Worm (Caenorhabditis elegans) whole organism, mixed stage, embryonic: ENCODE data around the gene R05F9.9.

Source experiments
- M03D4.4 ChIP-seq: sonication (generic microtip); optimal IDR thresholded peaks from 2 replicates; lab custom pipeline; 2017; ENCODE audit warnings: mild to moderate bottlenecking, missing genetic modification characterization, missing compliant biosample characterization
- bed-3 ChIP-seq: fragments of 200-800 bp; sonication (Bioruptor generic); optimal IDR thresholded peaks from 3 replicates; lab custom pipeline; 2018; ENCODE audit warnings: mild to moderate bottlenecking, missing genetic modification characterization, moderate library complexity, missing compliant biosample characterization
- blmp-1 ChIP-seq: fragments of 150-350 bp; optimal IDR thresholded peaks from 2 replicates; lab custom pipeline; 2014; ENCODE audit warnings: missing biosample characterization, missing genetic modification characterization
- ceh-39 ChIP-seq: fragments of 150-350 bp; optimal IDR thresholded peaks from 2 replicates; lab custom pipeline; 2014; ENCODE audit warnings: missing biosample characterization, missing genetic modification characterization
- ceh-43 ChIP-seq: fragments of 200-800 bp; sonication (Bioruptor generic); optimal IDR thresholded peaks from 2 replicates; lab custom pipeline; 2018; ENCODE audit warnings: mild to moderate bottlenecking, missing genetic modification characterization, moderate library complexity, missing compliant biosample characterization
- ceh-83 ChIP-seq: fragments of 200-800 bp; sonication (Bioruptor generic); optimal IDR thresholded peaks from 2 replicates; lab custom pipeline; 2018; ENCODE audit warnings: mild to moderate bottlenecking, missing genetic modification characterization, missing compliant biosample characterization
- ces-1 ChIP-seq: fragments of 150-350 bp; optimal IDR thresholded peaks from 2 replicates; lab custom pipeline; 2014; ENCODE audit warnings: missing biosample characterization, missing genetic modification reagents, missing genetic modification characterization
- cnd-1 ChIP-seq: fragments of 200-800 bp; sonication (Bioruptor generic); optimal IDR thresholded peaks from 2 replicates; lab custom pipeline; 2018; ENCODE audit warnings: mild to moderate bottlenecking, missing genetic modification characterization, missing compliant biosample characterization
- drap-1 ChIP-seq: fragments of 200-800 bp; sonication (Bioruptor generic); optimal IDR thresholded peaks from 3 replicates; lab custom pipeline; 2018; ENCODE audit warnings: mild to moderate bottlenecking, missing genetic modification characterization, missing compliant biosample characterization
- elt-3 ChIP-seq: fragments of 150-350 bp; optimal IDR thresholded peaks from 2 replicates; lab custom pipeline; 2014; ENCODE audit warnings: missing biosample characterization, missing genetic modification characterization
- ham-2 ChIP-seq: fragments of 200-800 bp; sonication (Bioruptor generic); optimal IDR thresholded peaks from 2 replicates; lab custom pipeline; 2018; ENCODE audit warnings: mild to moderate bottlenecking, missing genetic modification characterization, missing compliant biosample characterization
- hlh-1 ChIP-seq: fragments of 150-350 bp; optimal IDR thresholded peaks from 2 replicates; lab custom pipeline; 2014; ENCODE audit warnings: missing biosample characterization, missing genetic modification reagents, missing genetic modification characterization
- lin-13 ChIP-seq: fragments of 150-350 bp; optimal IDR thresholded peaks from 2 replicates; lab custom pipeline; 2014; ENCODE audit warnings: missing biosample characterization, missing genetic modification characterization
- lin-32 ChIP-seq: fragments of 200-800 bp; sonication (Bioruptor generic); optimal IDR thresholded peaks from 2 replicates; lab custom pipeline; 2018; ENCODE audit warnings: mild to moderate bottlenecking, missing genetic modification characterization, missing compliant biosample characterization
- lsy-2 ChIP-seq: fragments of 150-350 bp; optimal IDR thresholded peaks from 2 replicates; lab custom pipeline; 2014; ENCODE audit warnings: missing biosample characterization, missing genetic modification characterization
- mab-5 ChIP-seq: fragments of 150-350 bp; optimal IDR thresholded peaks from 2 replicates; lab custom pipeline; 2014; ENCODE audit warnings: missing biosample characterization, missing genetic modification characterization
- mep-1 ChIP-seq: fragments of 150-350 bp; optimal IDR thresholded peaks from 2 replicates; lab custom pipeline; 2017; ENCODE audit warnings: missing biosample characterization, missing genetic modification reagents, missing genetic modification characterization, inconsistent platforms
- mls-2 ChIP-seq: sonication (generic microtip); optimal IDR thresholded peaks from 2 replicates; lab custom pipeline; 2016; ENCODE audit warnings: mild to moderate bottlenecking, missing genetic modification characterization, moderate library complexity, missing compliant biosample characterization
- nhr-12 ChIP-seq: fragments of 150-350 bp; optimal IDR thresholded peaks from 2 replicates; lab custom pipeline; 2014; ENCODE audit warnings: missing biosample characterization, missing genetic modification characterization
- nhr-2 ChIP-seq: fragments of 150-350 bp; optimal IDR thresholded peaks from 2 replicates; lab custom pipeline; 2014; ENCODE audit warnings: missing biosample characterization, missing genetic modification characterization
- nhr-237 ChIP-seq: fragments of 150-350 bp; optimal IDR thresholded peaks from 2 replicates; lab custom pipeline; 2014; ENCODE audit warnings: missing biosample characterization, missing genetic modification characterization
- nhr-28 ChIP-seq: fragments of 150-350 bp; optimal IDR thresholded peaks from 2 replicates; lab custom pipeline; 2014; ENCODE audit warnings: missing biosample characterization, missing genetic modification characterization
- sem-2 ChIP-seq: fragments of 200-800 bp; sonication (Bioruptor generic); optimal IDR thresholded peaks from 2 replicates; lab custom pipeline; 2018; ENCODE audit warnings: mild to moderate bottlenecking, missing genetic modification characterization, missing compliant biosample characterization
- snpc-4 ChIP-seq: fragments of 150-350 bp; optimal IDR thresholded peaks from 2 replicates; lab custom pipeline; 2014; ENCODE audit warnings: missing biosample characterization, missing genetic modification characterization
- sptf-1 ChIP-seq: sonication (generic microtip); optimal IDR thresholded peaks from 2 replicates; lab custom pipeline; 2017; ENCODE audit warnings: mild to moderate bottlenecking, missing genetic modification characterization, moderate library complexity, missing compliant biosample characterization
- tbx-8 ChIP-seq: fragments of 200-800 bp; sonication (Bioruptor generic); optimal IDR thresholded peaks from 2 replicates; lab custom pipeline; 2018; ENCODE audit warnings: mild to moderate bottlenecking, missing genetic modification characterization, moderate library complexity, missing compliant biosample characterization
- unc-120 ChIP-seq: sonication (generic microtip); optimal IDR thresholded peaks from 2 replicates; lab custom pipeline; 2017; ENCODE audit warnings: missing genetic modification characterization, missing compliant biosample characterization; ENCODE audit not compliant: poor library complexity, severe bottlenecking
- unc-39 ChIP-seq: fragments of 150-350 bp; optimal IDR thresholded peaks from 2 replicates; lab custom pipeline; 2014; ENCODE audit warnings: missing biosample characterization, missing genetic modification characterization
- unc-62 ChIP-seq: fragments of 150-350 bp; optimal IDR thresholded peaks from 2 replicates; lab custom pipeline; 2014; ENCODE audit warnings: missing biosample characterization, missing genetic modification reagents, missing genetic modification characterization
- zip-8 ChIP-seq: fragments of 150-350 bp; optimal IDR thresholded peaks from 2 replicates; lab custom pipeline; 2014; ENCODE audit warnings: missing biosample characterization, missing genetic modification characterization
- ztf-11 ChIP-seq: fragments of 150-350 bp; optimal IDR thresholded peaks from 2 replicates; lab custom pipeline; 2014; ENCODE audit warnings: missing biosample characterization, missing genetic modification characterization

The R05F9.9 gene

DNA sequence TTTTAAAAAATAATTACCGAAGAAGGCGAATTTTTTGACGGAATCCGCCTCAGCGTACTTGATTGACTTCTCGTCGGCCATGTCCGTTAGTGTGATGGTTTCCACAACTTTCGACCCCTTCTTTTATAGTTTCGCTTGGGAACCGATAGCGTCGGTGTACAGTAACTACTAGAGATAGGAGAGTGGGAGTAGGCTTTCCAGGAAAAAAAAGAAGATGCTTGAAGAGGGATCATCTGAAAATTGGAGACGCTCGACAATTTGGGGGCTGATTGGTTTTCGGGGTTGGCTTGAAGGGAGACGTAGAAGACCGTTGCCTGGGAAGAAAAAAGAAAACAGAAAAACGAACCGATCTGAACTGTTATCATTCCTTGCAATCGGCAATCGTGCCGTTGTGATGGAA lies 31.2 kb downstream of the R05F9.9 start, which contains the start of gene col-20:
TSS of gene col-20 (minus strand) at position 101 of the 400 bp plus-strand sequence.
- no peak for TF ChIP-seq M03D4.4 (tag; lab: Kevin White, UChicago)
- TF ChIP-seq nhr-2, result no peak
- no peak for TF ChIP-seq nhr-28 (tag; lab: Kevin White, UChicago)

DNA sequence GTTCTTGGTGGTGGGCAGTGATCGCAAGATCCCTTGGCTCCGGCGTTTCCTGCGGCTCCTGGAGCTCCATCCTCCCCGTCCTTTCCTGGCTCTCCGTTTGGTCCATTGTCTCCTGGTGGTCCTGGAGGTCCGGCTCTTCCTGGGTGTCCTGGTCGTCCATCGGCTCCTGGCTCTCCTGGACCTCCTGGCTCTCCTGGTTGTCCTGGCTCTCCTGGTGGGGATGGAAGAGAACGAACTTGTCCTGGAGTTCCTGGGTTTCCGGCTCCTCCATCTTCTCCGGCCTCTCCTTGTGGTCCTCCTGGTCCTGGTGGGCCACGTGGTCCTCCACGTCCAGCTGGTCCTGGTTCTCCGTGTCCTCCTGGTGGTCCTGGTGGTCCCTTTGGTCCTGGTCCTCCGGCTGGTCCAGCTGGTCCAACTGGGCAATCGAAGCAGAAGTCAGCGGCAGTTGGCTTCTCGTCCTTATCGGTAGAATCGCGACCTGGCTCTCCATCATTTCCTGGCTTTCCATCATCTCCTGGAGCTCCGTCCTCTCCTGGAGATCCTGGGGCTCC lies 32.0 kb downstream of the R05F9.9 start:
- TF ChIP-seq nhr-12 (tag; lab: Kevin White, UChicago) (no peak), zip-8 (tag; lab: Kevin White, UChicago) (no peak), sem-2 (GFP tag; lab: Kevin White, UChicago) (no peak), unc-39 (tag; lab: Kevin White, UChicago) (no peak), M03D4.4 (tag; lab: Kevin White, UChicago) (no peak), nhr-237 (tag; lab: Kevin White, UChicago) (no peak), blmp-1 (tag; lab: Kevin White, UChicago) (no peak), ham-2 (GFP tag; lab: Kevin White, UChicago) (no peak), bed-3 (no peak), ceh-83 (GFP tag; lab: Kevin White, UChicago) (no peak), nhr-2 (no peak), drap-1 (no peak), ztf-11 (tag; lab: Kevin White, UChicago) (no peak), mab-5 (tag; lab: Kevin White, UChicago) (no peak)

DNA sequence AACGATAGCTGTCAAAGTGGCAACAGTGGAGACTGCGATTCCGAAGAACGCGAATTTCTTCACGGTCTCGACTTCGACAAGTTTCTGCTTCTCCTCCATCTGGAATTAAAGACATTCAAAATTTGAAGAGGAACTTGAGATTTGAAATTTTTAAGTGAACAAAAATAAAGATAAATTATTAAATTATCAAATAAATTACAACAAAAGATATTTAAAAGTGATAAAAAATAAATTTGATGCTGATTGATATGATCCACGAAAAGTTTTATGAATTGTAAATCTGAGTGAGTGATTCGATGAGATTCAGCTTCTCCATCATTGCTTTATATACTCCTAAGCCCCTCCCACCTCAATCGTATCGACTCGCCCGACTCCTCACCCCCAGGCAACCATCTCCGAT lies 34.4 kb downstream of the R05F9.9 start, which contains the start of gene col-17:
TSS of gene col-17 (minus strand) at position 101 of the 400 bp plus-strand sequence.
- no peak for TF ChIP-seq nhr-2
- TF ChIP-seq elt-3 (tag; lab: Kevin White, UChicago), result no peak
- no peak for TF ChIP-seq hlh-1 (tag; lab: Kevin White, UChicago)
- TF ChIP-seq blmp-1 (tag; lab: Kevin White, UChicago), result no peak
- TF ChIP-seq mep-1, result no peak
- TF ChIP-seq ceh-39 (tag; lab: Kevin White, UChicago), result no peak
- no peak for TF ChIP-seq ztf-11 (tag; lab: Kevin White, UChicago)
- no peak for TF ChIP-seq lin-13
- TF ChIP-seq nhr-12 (tag; lab: Kevin White, UChicago), result no peak
- TF ChIP-seq lin-32, result no peak
- TF ChIP-seq ham-2 (GFP tag; lab: Kevin White, UChicago), result no peak
- no peak for TF ChIP-seq nhr-237 (tag; lab: Kevin White, UChicago)
- TF ChIP-seq nhr-28 (tag; lab: Kevin White, UChicago), result no peak
- TF ChIP-seq mab-5 (tag; lab: Kevin White, UChicago), result no peak
- TF ChIP-seq, all 35 proteins: peak for 0

DNA sequence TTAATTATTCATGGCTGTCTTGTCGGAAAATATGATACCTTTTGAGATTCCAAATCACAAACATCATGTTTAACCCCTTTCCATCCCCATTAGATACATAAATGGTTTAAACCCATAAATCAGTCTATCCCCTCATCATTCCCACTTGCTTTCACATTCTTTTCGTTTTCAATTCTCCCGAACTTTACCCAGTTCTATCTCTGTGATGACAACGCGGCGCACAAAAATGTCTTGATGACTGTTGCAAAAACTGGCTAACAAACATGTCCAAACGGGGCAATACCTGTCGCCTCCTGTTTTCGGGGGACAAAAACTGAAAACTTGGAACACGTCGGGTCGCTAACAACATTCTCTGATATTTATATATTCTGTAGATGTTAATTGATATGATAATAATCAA lies 35.9 kb downstream of the R05F9.9 start:
- TF ChIP-seq sptf-1 (no peak), ham-2 (GFP tag; lab: Kevin White, UChicago) (no peak), ceh-43 (no peak), mep-1 (no peak), blmp-1 (tag; lab: Kevin White, UChicago) (no peak), mls-2 (no peak), unc-120 (tag; lab: Kevin White, UChicago) (no peak), tbx-8 (GFP tag; lab: Kevin White, UChicago) (no peak), nhr-28 (tag; lab: Kevin White, UChicago) (no peak), ceh-39 (tag; lab: Kevin White, UChicago) (no peak)

DNA sequence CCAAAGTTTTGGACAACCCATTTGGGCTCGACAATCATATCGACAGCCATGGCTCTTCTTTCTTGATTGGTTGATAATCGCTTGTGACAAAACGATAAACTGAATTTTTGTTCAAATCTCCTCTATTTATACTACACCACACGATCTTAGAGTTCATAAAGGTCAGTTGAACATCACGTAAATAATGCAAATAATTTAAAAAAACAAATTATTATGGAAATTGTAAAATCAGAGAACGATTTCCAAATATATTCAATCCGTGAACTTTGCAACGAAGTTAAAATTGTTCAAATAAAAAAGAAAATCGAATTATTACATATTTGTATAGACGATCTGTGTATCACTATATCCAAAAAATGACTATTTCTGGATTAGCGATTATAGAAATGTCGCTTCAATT lies 38.5 kb downstream of the R05F9.9 start, which contains the start of the genes mpst-4 and F11G11.14:
TSS of gene mpst-4 (minus strand) at position 101 of the 400 bp plus-strand sequence.
TSS of gene F11G11.14 (plus strand) at position 325 of the 400 bp plus-strand sequence.
- TF ChIP-seq mab-5 (tag; lab: Kevin White, UChicago) (no peak), drap-1 (no peak), zip-8 (tag; lab: Kevin White, UChicago) (no peak), M03D4.4 (tag; lab: Kevin White, UChicago) (no peak), lin-32 (no peak), unc-62 (GFP tag; lab: Kevin White, UChicago) (no peak), tbx-8 (GFP tag; lab: Kevin White, UChicago) (no peak), ces-1 (no peak), lsy-2 (tag; lab: Kevin White, UChicago) (no peak), mep-1 (no peak), snpc-4 (tag; lab: Kevin White, UChicago) (no peak), mls-2 (no peak), unc-120 (tag; lab: Kevin White, UChicago) (no peak), cnd-1 (tag; lab: Kevin White, UChicago) (no peak), hlh-1 (tag; lab: Kevin White, UChicago) (no peak), lin-13 (no peak)
